Worm (Caenorhabditis elegans) whole organism, L3 larva: ENCODE data around the gene sru-44.

Experiments
- ceh-16 ChIP-seq: sonication (generic microtip); optimal IDR thresholded peaks from 2 replicates; lab custom pipeline; 2017; ENCODE audit warnings: missing biosample characterization, missing genetic modification characterization
- ceh-82 ChIP-seq: fragments of 150-350 bp; optimal IDR thresholded peaks from 2 replicates; lab custom pipeline; 2014; ENCODE audit warnings: missing biosample characterization, missing genetic modification characterization
- ceh-9 ChIP-seq: sonication (generic microtip); optimal IDR thresholded peaks from 2 replicates; lab custom pipeline; 2018; ENCODE audit warnings: missing biosample characterization, missing genetic modification characterization
- fkh-2 ChIP-seq: fragments of 150-350 bp; optimal IDR thresholded peaks from 2 replicates; lab custom pipeline; 2014; ENCODE audit warnings: missing biosample characterization, missing genetic modification reagents, missing genetic modification characterization
- lsy-12 ChIP-seq: sonication (generic microtip); optimal IDR thresholded peaks from 2 replicates; lab custom pipeline; 2016; ENCODE audit warnings: mild to moderate bottlenecking, missing genetic modification characterization, missing compliant biosample characterization
- nfya-1 ChIP-seq: sonication (generic microtip); optimal IDR thresholded peaks from 2 replicates; lab custom pipeline; 2017; ENCODE audit warnings: missing genetic modification characterization, mild to moderate bottlenecking, missing compliant biosample characterization, antibody characterized with exemption, moderate library complexity; ENCODE audit not compliant: insufficient read depth
- nhr-11 ChIP-seq: fragments of 150-350 bp; optimal IDR thresholded peaks from 2 replicates; lab custom pipeline; 2014; ENCODE audit warnings: missing biosample characterization, missing genetic modification characterization
- nhr-77 ChIP-seq: fragments of 150-350 bp; optimal IDR thresholded peaks from 2 replicates; lab custom pipeline; 2014; ENCODE audit warnings: missing biosample characterization, missing genetic modification characterization
- ztf-11 ChIP-seq: fragments of 150-350 bp; optimal IDR thresholded peaks from 2 replicates; lab custom pipeline; 2014; ENCODE audit warnings: missing biosample characterization, missing genetic modification characterization

DNA sequence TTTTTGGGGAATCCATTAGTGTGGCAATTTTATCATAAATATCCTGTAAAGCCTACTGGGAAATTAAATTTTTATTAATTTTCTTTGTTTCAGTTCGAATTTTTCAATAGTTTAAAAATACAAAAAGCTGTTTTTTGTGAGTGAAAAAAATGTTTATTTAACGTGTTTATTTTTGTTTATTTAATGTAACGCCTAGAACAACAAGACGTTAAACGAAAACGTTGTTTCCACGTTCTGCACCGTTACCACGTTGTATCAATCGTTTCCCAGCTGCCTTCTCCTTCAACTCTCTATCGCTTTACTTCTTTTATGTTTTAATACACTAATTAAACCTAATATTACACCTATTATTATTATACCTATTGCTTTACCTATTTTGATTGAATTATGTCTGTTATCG is 20.0 kb downstream of the sru-44 start, which contains the start of gene T08G3.13:
- TF ChIP-seq ztf-11, result no peak
- TF ChIP-seq lsy-12 (tag; lab: Kevin White, UChicago), result no peak
- TF ChIP-seq nhr-77 (tag; lab: Kevin White, UChicago), result no peak
- no peak for TF ChIP-seq nhr-11 (tag; lab: Kevin White, UChicago)
- no peak for TF ChIP-seq nfya-1 (tag; lab: Kevin White, UChicago)
- no peak for TF ChIP-seq ceh-82
- no peak for TF ChIP-seq ceh-16 (tag; lab: Kevin White, UChicago)
- no peak for TF ChIP-seq ceh-9
- TF ChIP-seq fkh-2 (tag; lab: Kevin White, UChicago), result no peak
